Worm (Caenorhabditis elegans) whole organism, L1 larva: ENCODE results near the gene T01B6.1.

Experiments
- C16A3.4 ChIP-seq: fragments of 150-350 bp; optimal IDR thresholded peaks from 2 replicates; lab custom pipeline; 2014; ENCODE audit warnings: missing biosample characterization, missing genetic modification characterization
- aha-1 ChIP-seq: fragments of 150-350 bp; optimal IDR thresholded peaks from 2 replicates; lab custom pipeline; 2014; ENCODE audit warnings: missing biosample characterization, missing genetic modification characterization
- alr-1 ChIP-seq: fragments of 200-800 bp; sonication (Bioruptor generic); optimal IDR thresholded peaks from 2 replicates; lab custom pipeline; 2018; ENCODE audit warnings: borderline replicate concordance, mild to moderate bottlenecking, missing genetic modification characterization, missing compliant biosample characterization
- aly-2 ChIP-seq: fragments of 150-350 bp; optimal IDR thresholded peaks from 2 replicates; lab custom pipeline; 2014; ENCODE audit warnings: missing biosample characterization, missing genetic modification characterization
- ceh-8 ChIP-seq: fragments of 200-800 bp; sonication (Bioruptor generic); optimal IDR thresholded peaks from 2 replicates; lab custom pipeline; 2018; ENCODE audit warnings: mild to moderate bottlenecking, missing genetic modification characterization, moderate library complexity, missing compliant biosample characterization
- ceh-90 ChIP-seq: sonication (generic microtip); optimal IDR thresholded peaks from 2 replicates; lab custom pipeline; 2016; ENCODE audit warnings: missing genetic modification characterization, missing compliant biosample characterization
- dsc-1 ChIP-seq: sonication (generic microtip); optimal IDR thresholded peaks from 2 replicates; lab custom pipeline; 2016; ENCODE audit warnings: mild to moderate bottlenecking, missing genetic modification characterization, missing compliant biosample characterization
- efl-1 ChIP-seq, 4 experiments: fragments of 150-350 bp; optimal IDR thresholded peaks in 3 of 4; peaks in 1 of 4; 1 replicate in 1 of 4; 2 replicates in 3 of 4; lab custom pipeline; 2014; ENCODE audit warnings: missing biosample characterization in 2 of 4, missing genetic modification characterization in 2 of 4, missing genetic modification reagents in 2 of 4
- efl-3 ChIP-seq: fragments of 200-800 bp; sonication (Bioruptor generic); optimal IDR thresholded peaks from 2 replicates; lab custom pipeline; 2018; ENCODE audit warnings: mild to moderate bottlenecking, missing genetic modification characterization, missing compliant biosample characterization
- egl-13 ChIP-seq: sonication (generic microtip); optimal IDR thresholded peaks from 2 replicates; lab custom pipeline; 2016; ENCODE audit warnings: missing genotype, missing genetic modification reagents, missing genetic modification characterization, missing compliant biosample characterization
- elt-2 ChIP-seq: sonication (generic microtip); optimal IDR thresholded peaks from 2 replicates; lab custom pipeline; 2016; ENCODE audit warnings: missing genetic modification characterization, mild to moderate bottlenecking, inconsistent platforms, missing compliant biosample characterization, missing genetic modification reagents
- elt-3 ChIP-seq, 6 experiments: fragments of 150-350 bp in 1 of 6; sonication (generic microtip); optimal IDR thresholded peaks; 2 replicates each; lab custom pipeline; 2017 to 2018; ENCODE audit warnings: missing biosample characterization in 6 of 6, missing genetic modification characterization in 6 of 6, inconsistent platforms in 1 of 6
- ets-5 ChIP-seq: fragments of 200-800 bp; sonication (Bioruptor generic); IDR thresholded peaks from 2 replicates; pipeline ENCODE4 v1.3.6; 2022; ENCODE audit warnings: missing genetic modification characterization, missing compliant biosample characterization
- fkh-4 ChIP-seq: sonication (generic microtip); optimal IDR thresholded peaks from 2 replicates; lab custom pipeline; 2016; ENCODE audit warnings: missing compliant biosample characterization, missing genetic modification characterization, borderline replicate concordance
- fos-1 ChIP-seq: fragments of 150-350 bp; optimal IDR thresholded peaks from 2 replicates; lab custom pipeline; 2014; ENCODE audit warnings: missing biosample characterization, missing genetic modification characterization
- hpl-2 ChIP-seq: fragments of 150-350 bp; optimal IDR thresholded peaks from 2 replicates; lab custom pipeline; 2014; ENCODE audit warnings: missing biosample characterization, missing genetic modification reagents, missing genetic modification characterization
- isw-1 ChIP-seq: fragments of 200-800 bp; sonication (Bioruptor generic); IDR thresholded peaks from 2 replicates; pipeline ENCODE4 v1.3.6; 2022; ENCODE audit warnings: missing genetic modification characterization, missing compliant biosample characterization
- jun-1 ChIP-seq: fragments of 150-350 bp; optimal IDR thresholded peaks from 2 replicates; lab custom pipeline; 2014; ENCODE audit warnings: missing biosample characterization, missing genetic modification reagents, missing genetic modification characterization
- lin-14 ChIP-seq: fragments of 200-800 bp; sonication (Bioruptor generic); optimal IDR thresholded peaks from 2 replicates; lab custom pipeline; 2018; ENCODE audit warnings: mild to moderate bottlenecking, missing genetic modification characterization, moderate library complexity, missing compliant biosample characterization
- lin-15B ChIP-seq: fragments of 150-350 bp; sonication (generic microtip); optimal IDR thresholded peaks from 3 replicates; lab custom pipeline; 2014; ENCODE audit warnings: missing biosample characterization, missing genetic modification characterization
- lin-35 ChIP-seq, 2 experiments: fragments of 150-350 bp; optimal IDR thresholded peaks; 2 replicates each; lab custom pipeline; 2014; ENCODE audit warnings: missing biosample characterization in 2 of 2, missing genetic modification characterization in 2 of 2, missing genetic modification reagents in 2 of 2
- lin-39 ChIP-seq: fragments of 150-350 bp; optimal IDR thresholded peaks from 2 replicates; lab custom pipeline; 2014; ENCODE audit warnings: missing biosample characterization, missing genetic modification reagents, missing genetic modification characterization
- lir-3 ChIP-seq: sonication (generic microtip); optimal IDR thresholded peaks from 2 replicates; lab custom pipeline; 2016; ENCODE audit warnings: mild to moderate bottlenecking, missing genetic modification characterization, moderate library complexity, missing compliant biosample characterization; ENCODE audit not compliant: poor library complexity
- lsy-2 ChIP-seq, 2 experiments: fragments of 150-350 bp; optimal IDR thresholded peaks; 2 replicates each; lab custom pipeline; 2014; ENCODE audit warnings: missing biosample characterization in 2 of 2, missing genetic modification characterization in 2 of 2
- mdl-1 ChIP-seq, 2 experiments: fragments of 150-350 bp; optimal IDR thresholded peaks; 2 replicates each; lab custom pipeline; 2014 to 2017; ENCODE audit warnings: missing biosample characterization in 2 of 2, missing genetic modification characterization in 2 of 2, inconsistent platforms in 1 of 2
- nhr-11 ChIP-seq: fragments of 150-350 bp; optimal IDR thresholded peaks from 2 replicates; lab custom pipeline; 2014; ENCODE audit warnings: missing biosample characterization, missing genetic modification characterization
- nhr-12 ChIP-seq: sonication (generic microtip); optimal IDR thresholded peaks from 2 replicates; lab custom pipeline; 2017; ENCODE audit warnings: missing biosample characterization, missing genetic modification characterization
- nhr-19 ChIP-seq: fragments of 200-800 bp; sonication (Bioruptor generic); conservative IDR thresholded peaks from 2 replicates; pipeline ENCODE4 v1.3.6; 2022; ENCODE audit warnings: missing genetic modification characterization, missing compliant biosample characterization
- nhr-20 ChIP-seq: sonication (generic microtip); optimal IDR thresholded peaks from 2 replicates; lab custom pipeline; 2016; ENCODE audit warnings: mild to moderate bottlenecking, missing genetic modification characterization, missing compliant biosample characterization
- nhr-237 ChIP-seq: fragments of 150-350 bp; optimal IDR thresholded peaks from 2 replicates; lab custom pipeline; 2014; ENCODE audit warnings: missing biosample characterization, missing genetic modification characterization
- nhr-28 ChIP-seq: fragments of 150-350 bp; optimal IDR thresholded peaks from 2 replicates; lab custom pipeline; 2014; ENCODE audit warnings: missing biosample characterization, missing genetic modification characterization
- nhr-47 ChIP-seq: sonication (generic microtip); optimal IDR thresholded peaks from 2 replicates; lab custom pipeline; 2016; ENCODE audit warnings: mild to moderate bottlenecking, missing genetic modification characterization, moderate library complexity, missing compliant biosample characterization
- nhr-71 ChIP-seq: sonication (generic microtip); optimal IDR thresholded peaks from 2 replicates; lab custom pipeline; 2016; ENCODE audit warnings: mild to moderate bottlenecking, missing genetic modification characterization, moderate library complexity, missing compliant biosample characterization
- nhr-76 ChIP-seq: sonication (generic microtip); optimal IDR thresholded peaks from 2 replicates; lab custom pipeline; 2017; ENCODE audit warnings: missing biosample characterization, missing genetic modification characterization
- nhr-85 ChIP-seq: sonication (generic microtip); peaks from one replicate; lab custom pipeline; 2016; ENCODE audit warnings: missing genetic modification characterization, inconsistent platforms, missing compliant biosample characterization
- nhr-90 ChIP-seq: sonication (generic microtip); optimal IDR thresholded peaks from 2 replicates; lab custom pipeline; 2016; ENCODE audit warnings: mild to moderate bottlenecking, missing genetic modification characterization, missing compliant biosample characterization; ENCODE audit not compliant: poor library complexity
- pag-3 ChIP-seq: sonication (generic microtip); optimal IDR thresholded peaks from 2 replicates; lab custom pipeline; 2017; ENCODE audit warnings: missing genetic modification characterization, mild to moderate bottlenecking, missing compliant biosample characterization, antibody characterized with exemption, borderline replicate concordance; ENCODE audit not compliant: insufficient read depth
- pax-3 ChIP-seq: fragments of 200-800 bp; sonication (Bioruptor generic); optimal IDR thresholded peaks from 2 replicates; lab custom pipeline; 2018; ENCODE audit warnings: mild to moderate bottlenecking, missing genetic modification characterization, moderate library complexity, missing compliant biosample characterization
- pqm-1 ChIP-seq: sonication (generic microtip); optimal IDR thresholded peaks from 3 replicates; lab custom pipeline; 2017; ENCODE audit warnings: missing biosample characterization, missing genetic modification characterization
- snu-23 ChIP-seq: sonication (generic microtip); optimal IDR thresholded peaks from 2 replicates; lab custom pipeline; 2016; ENCODE audit warnings: missing genetic modification characterization, missing compliant biosample characterization
- sox-4 ChIP-seq: sonication (generic microtip); optimal IDR thresholded peaks from 2 replicates; lab custom pipeline; 2016; ENCODE audit warnings: missing genetic modification characterization, missing compliant biosample characterization
- tbx-2 ChIP-seq: sonication (generic microtip); optimal IDR thresholded peaks from 2 replicates; lab custom pipeline; 2016; ENCODE audit warnings: missing genetic modification characterization, missing compliant biosample characterization
- unc-30 ChIP-seq: sonication (generic microtip); optimal IDR thresholded peaks from 2 replicates; lab custom pipeline; 2017; ENCODE audit warnings: missing biosample characterization, missing genetic modification characterization
- unc-98 ChIP-seq: fragments of 200-800 bp; sonication (Bioruptor generic); IDR thresholded peaks from 2 replicates; pipeline ENCODE4 v1.3.6; 2022; ENCODE audit warnings: missing genetic modification characterization, missing compliant biosample characterization
- xbp-1 ChIP-seq: sonication (generic microtip); optimal IDR thresholded peaks from 2 replicates; lab custom pipeline; 2016; ENCODE audit warnings: missing genetic modification characterization, missing compliant biosample characterization
- zip-4 ChIP-seq: fragments of 200-800 bp; sonication (Bioruptor generic); optimal IDR thresholded peaks from 2 replicates; lab custom pipeline; 2018; ENCODE audit warnings: mild to moderate bottlenecking, missing genetic modification characterization, moderate library complexity, missing compliant biosample characterization

The T01B6.1 gene

DNA sequence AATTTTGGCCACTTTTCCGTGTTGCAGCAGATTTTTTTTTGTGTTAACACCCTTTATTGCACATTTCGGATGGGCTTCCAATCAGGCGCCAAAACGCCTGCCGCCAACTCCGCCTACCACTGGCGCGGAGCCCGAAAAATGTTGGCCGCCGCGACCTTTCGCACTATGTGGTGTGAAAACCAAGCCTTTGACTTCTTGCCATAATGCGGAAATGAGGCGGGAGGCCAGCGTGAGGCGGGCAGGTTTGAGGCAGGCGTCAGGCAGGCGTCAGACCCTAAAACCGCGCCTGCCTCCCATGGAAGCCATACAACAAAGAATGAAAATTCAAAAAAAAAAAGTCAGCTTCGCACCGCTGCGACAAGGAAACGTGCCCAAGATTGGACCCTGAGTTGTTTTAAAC, 18.6 kb upstream of the T01B6.1 start:
- TF ChIP-seq aha-1 (tag; lab: Kevin White, UChicago) (no peak), C16A3.4 (no peak), nhr-28 (tag; lab: Kevin White, UChicago) (no peak), pag-3 (tag; lab: Kevin White, UChicago) (no peak), lsy-2 (tag; optimal IDR thresholded peaks at IDR 0.05; lab: Kevin White, UChicago) (no peak), jun-1 (tag; lab: Kevin White, UChicago) (no peak), zip-4 (GFP tag; lab: Kevin White, UChicago) (no peak), elt-2 (no peak)

DNA sequence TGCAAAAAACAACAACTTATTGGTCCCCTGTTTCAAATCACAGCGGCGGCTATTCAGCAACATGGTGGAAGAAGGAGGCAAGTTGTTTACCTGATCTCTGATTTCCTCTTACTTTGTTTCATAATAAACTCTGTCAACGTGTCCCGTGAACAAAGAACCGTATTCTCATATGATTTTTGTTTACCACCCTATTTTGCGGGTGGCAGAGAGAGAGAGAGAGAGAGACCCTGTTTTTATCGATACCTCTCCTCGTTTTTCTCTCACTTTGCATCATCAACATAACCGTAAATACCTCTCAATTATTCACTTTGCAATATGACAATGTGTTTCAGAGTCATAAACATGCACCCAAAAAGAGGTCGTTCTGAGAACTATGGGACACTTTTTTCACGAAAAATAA, 18.0 kb upstream of the T01B6.1 start:
- TF ChIP-seq nhr-237 (no peak), unc-30 (tag; lab: Kevin White, UChicago) (no peak), fos-1 (tag; lab: Kevin White, UChicago) (no peak), elt-3 (tag; optimal IDR thresholded peaks at IDR 0.05; lab: Kevin White, UChicago) (peak in 1 of 6 experiments; percentile 58), nhr-19 (GFP tag; lab: Robert Waterston, UW) (0 out of 2 replicates have a peak, but pooled peaks have one; percentile 13), snu-23 (GFP tag; lab: Kevin White, UChicago) (peak; percentile 63), efl-3 (GFP tag; lab: Kevin White, UChicago) (no peak), lin-39 (tag; lab: Kevin White, UChicago) (no peak), ets-5 (no peak), pax-3 (tag; lab: Kevin White, UChicago) (no peak), alr-1 (tag; lab: Kevin White, UChicago) (no peak), egl-13 (tag; lab: Kevin White, UChicago) (no peak), nhr-11 (tag; lab: Kevin White, UChicago) (no peak), hpl-2 (no peak), nhr-20 (tag; lab: Kevin White, UChicago) (peak; percentile 52), unc-98 (GFP tag; lab: Robert Waterston, UW) (no peak), sox-4 (no peak), aly-2 (tag; lab: Kevin White, UChicago) (no peak), lir-3 (tag; lab: Kevin White, UChicago) (peak; percentile 12), ceh-90 (tag; lab: Kevin White, UChicago) (no peak), tbx-2 (tag; lab: Kevin White, UChicago) (peak; percentile 5), efl-1 (optimal IDR thresholded peaks at IDR 0.05; lab: Kevin White, UChicago) (no peak), efl-1 (GFP tag; optimal IDR thresholded peaks at IDR 0.05 in 1 of 2; lab: Kevin White, UChicago) (no peak), fkh-4 (tag; lab: Kevin White, UChicago) (no peak), pqm-1 (tag; lab: Kevin White, UChicago) (no peak), C16A3.4 (peak; percentile 2), xbp-1 (tag; lab: Kevin White, UChicago) (no peak), nhr-47 (tag; lab: Kevin White, UChicago) (no peak), lin-14 (GFP tag; lab: Kevin White, UChicago) (peak; percentile 51), nhr-76 (tag; lab: Kevin White, UChicago) (no peak), nhr-90 (tag; lab: Kevin White, UChicago) (peak; percentile 57), nhr-12 (tag; lab: Kevin White, UChicago) (no peak), lin-15B (tag; lab: Kevin White, UChicago) (no peak), lin-35 (GFP tag; optimal IDR thresholded peaks at IDR 0.05; lab: Kevin White, UChicago) (peak in 1 of 2 experiments; percentile 70), isw-1 (GFP tag; lab: Robert Waterston, UW) (no peak), ceh-8 (no peak), nhr-71 (tag; lab: Kevin White, UChicago) (peak; percentile 57), dsc-1 (tag; lab: Kevin White, UChicago) (no peak), jun-1 (tag; lab: Kevin White, UChicago) (no peak), mdl-1 (tag; optimal IDR thresholded peaks at IDR 0.05; lab: Kevin White, UChicago) (peak in 1 of 2 experiments; percentile 34), nhr-85 (peak; percentile 89)
